Worm (Caenorhabditis elegans): ENCODE results near the gene golg-2.

Gene golg-2

DNA sequence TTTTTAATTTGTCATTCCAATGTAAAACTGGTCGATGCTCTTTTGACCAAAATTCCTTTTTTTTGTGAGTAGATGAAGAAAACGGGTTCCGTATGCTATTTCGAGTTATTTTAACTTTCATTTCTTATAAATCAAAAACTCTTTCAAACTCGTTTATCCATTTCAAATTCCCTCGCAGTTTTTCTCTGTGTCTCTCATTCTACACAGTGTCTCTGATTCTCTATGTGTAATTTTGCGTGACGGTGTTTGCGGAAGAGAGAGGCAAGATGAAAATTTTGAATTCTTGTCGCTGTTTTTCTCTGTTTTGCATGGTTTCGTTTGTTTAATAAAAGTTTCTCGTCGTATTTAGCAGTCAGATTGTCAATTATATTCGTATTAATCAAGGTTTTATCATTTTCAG lies 40.8 kb downstream of the golg-2 start, which contains the start of gene citk-2:
Gene citk-2, plus strand, starts transcription at position 399 of the 400 bp plus-strand sequence.
- TF ChIP-seq nhr-41 (GFP tag; IDR thresholded peaks at IDR 0.05), result no peak
- TF ChIP-seq Y105C5A.15 (GFP tag; IDR thresholded peaks at IDR 0.05), result no peak
- peak; percentile 97 for TF ChIP-seq aha-1 (tag)
- peak; percentile 90 for TF ChIP-seq hmg-1.1 (GFP tag; IDR thresholded peaks at IDR 0.05)
- TF ChIP-seq php-3 (GFP tag; IDR thresholded peaks at IDR 0.05), result no peak
- no peak for TF ChIP-seq zfp-2 (tag; optimal IDR thresholded peaks at IDR 0.05)
- no peak for TF ChIP-seq Y75B8A.6 (GFP tag; IDR thresholded peaks at IDR 0.05)
- no peak for TF ChIP-seq lim-7 (GFP tag; IDR thresholded peaks at IDR 0.05)
- peak; percentile 93 for TF ChIP-seq mes-2 (tag; optimal IDR thresholded peaks at IDR 0.05; ENCODE audit: poor library complexity, severe bottlenecking)
- TF ChIP-seq nhr-11 (tag; optimal IDR thresholded peaks at IDR 0.05), result peak; percentile 74
- TF ChIP-seq ceh-32 (tag; optimal IDR thresholded peaks at IDR 0.05; ENCODE audit: poor library complexity), result no peak
- no peak for TF ChIP-seq nhr-28 (tag; optimal IDR thresholded peaks at IDR 0.05)
- TF ChIP-seq lin-15B (tag; optimal IDR thresholded peaks at IDR 0.05), result no peak
- no peak for TF ChIP-seq egl-27 (tag; optimal IDR thresholded peaks at IDR 0.05)
- no peak for TF ChIP-seq lir-3 (tag; optimal IDR thresholded peaks at IDR 0.05)
- peak; percentile 62 for TF ChIP-seq dmd-6 (GFP tag; IDR thresholded peaks at IDR 0.05)
- no peak for TF ChIP-seq aly-2 (tag; optimal IDR thresholded peaks at IDR 0.05)
- TF ChIP-seq sdz-12 (GFP tag; optimal IDR thresholded peaks at IDR 0.05), result no peak
- no peak for TF ChIP-seq Y48G9A.11 (GFP tag; IDR thresholded peaks at IDR 0.05)
- peak in 1 of 2 experiments; percentile 91 for TF ChIP-seq unc-62 (GFP tag; optimal IDR thresholded peaks at IDR 0.05 in 1 of 2)
- TF ChIP-seq unc-62 (tag; optimal IDR thresholded peaks at IDR 0.05), result no peak
- TF ChIP-seq zip-2 (tag; optimal IDR thresholded peaks at IDR 0.05), result peak; percentile 42
- TF ChIP-seq lin-39 (tag; optimal IDR thresholded peaks at IDR 0.05), result no peak
- TF ChIP-seq nhr-6 (tag; optimal IDR thresholded peaks at IDR 0.05), result peak; percentile 54
- no peak for TF ChIP-seq dve-1 (tag; optimal IDR thresholded peaks at IDR 0.05; ENCODE audit: insufficient read depth)
- TF ChIP-seq mxl-3 (GFP tag; optimal IDR thresholded peaks at IDR 0.05), result no peak
- no peak for TF ChIP-seq nhr-77 (tag; optimal IDR thresholded peaks at IDR 0.05)
- peak; percentile 30 for TF ChIP-seq fkh-10 (GFP tag; optimal IDR thresholded peaks at IDR 0.05)
- TF ChIP-seq rbr-2 (tag; optimal IDR thresholded peaks at IDR 0.05), result no peak
- TF ChIP-seq zag-1 (tag; optimal IDR thresholded peaks at IDR 0.05), result no peak
- no peak for TF ChIP-seq egl-43 (GFP tag; IDR thresholded peaks at IDR 0.05)
- TF ChIP-seq spr-1 (tag; optimal IDR thresholded peaks at IDR 0.05), result peak; percentile 45
- TF ChIP-seq dpl-1 (GFP tag; optimal IDR thresholded peaks at IDR 0.05), result peak; percentile 100
- no peak for TF ChIP-seq nhr-76 (tag; optimal IDR thresholded peaks at IDR 0.05)
- no peak for TF ChIP-seq T20F7.1 (GFP tag; optimal IDR thresholded peaks at IDR 0.05)
- TF ChIP-seq F37D6.2 (tag; optimal IDR thresholded peaks at IDR 0.05), result peak; percentile 29
- TF ChIP-seq spr-3 (GFP tag; optimal IDR thresholded peaks at IDR 0.05), result peak; percentile 47
- peak in 1 of 2 experiments; percentile 34 for TF ChIP-seq hif-1 (tag; optimal IDR thresholded peaks at IDR 0.05)
- no peak for TF ChIP-seq nhr-111 (GFP tag; optimal IDR thresholded peaks at IDR 0.05)
- TF ChIP-seq Y5F2A.4 (GFP tag; optimal IDR thresholded peaks at IDR 0.05), result no peak
- TF ChIP-seq mxl-2 (GFP tag; conservative IDR thresholded peaks at IDR 0.05), result no peak
- no peak for TF ChIP-seq saeg-2 (GFP tag; IDR thresholded peaks at IDR 0.05)
- TF ChIP-seq unc-130 (GFP tag; optimal IDR thresholded peaks at IDR 0.05), result no peak
- no peak for TF ChIP-seq nhr-10 (tag; optimal IDR thresholded peaks at IDR 0.05)
- no peak for TF ChIP-seq hlh-30 (tag; optimal IDR thresholded peaks at IDR 0.05; ENCODE audit: insufficient read depth)
- TF ChIP-seq pqm-1 (tag; optimal IDR thresholded peaks at IDR 0.05), result no peak
- TF ChIP-seq duxl-1 (tag; optimal IDR thresholded peaks at IDR 0.05; ENCODE audit: poor library complexity), result peak; percentile 74
- no peak for TF ChIP-seq dmd-8 (GFP tag; IDR thresholded peaks at IDR 0.05)
- TF ChIP-seq daf-12 (tag; optimal IDR thresholded peaks at IDR 0.05), result no peak
- no peak for TF ChIP-seq ZK546.5 (tag; optimal IDR thresholded peaks at IDR 0.05)
- peak; percentile 26 for TF ChIP-seq nhr-25 (tag; optimal IDR thresholded peaks at IDR 0.05; ENCODE audit: borderline replicate concordance, insufficient read depth)
- TF ChIP-seq hlh-11 (tag; optimal IDR thresholded peaks at IDR 0.05), result peak; percentile 66

Measured in whole organism, L4 larva.